Worm (Caenorhabditis elegans): Measurements from ENCODE around the gene T01B10.5.
"Not testable (repeated sequence)": the region's sequence is repeated elsewhere in the genome, so short reads cannot be mapped to it uniquely, and the experiment has no call there.

T01B10.5 gene

DNA sequence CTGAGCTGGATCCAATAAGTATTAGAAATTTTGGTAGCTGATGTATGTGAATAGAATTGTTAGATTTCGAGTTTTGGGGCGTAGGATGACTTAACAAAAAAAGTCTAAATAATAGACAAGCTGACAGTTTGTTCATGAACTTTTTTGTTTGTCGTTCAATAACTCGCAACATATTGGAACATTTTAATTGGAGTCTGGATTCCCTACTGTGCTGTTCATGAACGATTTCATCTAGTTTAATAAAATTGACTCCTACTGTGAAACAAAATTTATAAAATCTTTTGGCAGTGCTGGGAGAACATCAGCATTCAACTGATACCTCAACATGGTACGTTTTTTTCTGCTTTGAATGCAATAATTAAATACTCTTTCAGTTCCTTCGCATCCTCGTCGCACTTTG lies 46.5 kb downstream of the T01B10.5 start, which contains the start of gene nspc-7:
TSS of gene nspc-7 (plus strand) at position 301 of the 400 bp plus-strand sequence.
- TF ChIP-seq elt-1 (tag; optimal IDR thresholded peaks at IDR 0.05); snpc-4 (tag; optimal IDR thresholded peaks at IDR 0.05); nfya-1 (tag; optimal IDR thresholded peaks at IDR 0.05; ENCODE audit: insufficient read depth): not testable (repeated sequence)

- TF ChIP-seq ceh-28 (tag; optimal IDR thresholded peaks at IDR 0.05) (peak; percentile 65), fos-1 (tag; optimal IDR thresholded peaks at IDR 0.05) (peak; percentile 51), nhr-28 (tag; optimal IDR thresholded peaks at IDR 0.05) (no peak), ceh-16 (tag; optimal IDR thresholded peaks at IDR 0.05) (no peak), nfya-1 (tag; optimal IDR thresholded peaks at IDR 0.05; ENCODE audit: insufficient read depth) (peak; percentile 88), nhr-25 (tag; optimal IDR thresholded peaks at IDR 0.05) (peak; percentile 91), lin-39 (tag; optimal IDR thresholded peaks at IDR 0.05) (peak; percentile 82), nhr-12 (tag; optimal IDR thresholded peaks at IDR 0.05) (no peak), pqm-1 (tag; optimal IDR thresholded peaks at IDR 0.05) (peak; percentile 67), elt-2 (tag; optimal IDR thresholded peaks at IDR 0.05) (peak; percentile 91), jun-1 (tag; optimal IDR thresholded peaks at IDR 0.05) (peak; percentile 81), ztf-4 (tag; optimal IDR thresholded peaks at IDR 0.05) (peak; percentile 35), eor-1 (tag; optimal IDR thresholded peaks at IDR 0.05) (no peak), zag-1 (tag; optimal IDR thresholded peaks at IDR 0.05) (no peak), R02D3.7 (tag; optimal IDR thresholded peaks at IDR 0.05) (peak; percentile 28), nhr-11 (tag; optimal IDR thresholded peaks at IDR 0.05) (no peak), mdl-1 (tag; optimal IDR thresholded peaks at IDR 0.05) (peak; percentile 44), nhr-67 (tag; optimal IDR thresholded peaks at IDR 0.05) (no peak), nhr-76 (tag; optimal IDR thresholded peaks at IDR 0.05) (no peak), lsy-12 (tag; optimal IDR thresholded peaks at IDR 0.05) (peak; percentile 67), tbx-2 (tag; optimal IDR thresholded peaks at IDR 0.05) (peak; percentile 61), aly-2 (tag; optimal IDR thresholded peaks at IDR 0.05) (no peak), hmg-11 (tag; optimal IDR thresholded peaks at IDR 0.05) (peak; percentile 75), elt-3 (tag; optimal IDR thresholded peaks at IDR 0.05) (no peak), nhr-43 (tag; optimal IDR thresholded peaks at IDR 0.05; ENCODE audit: poor library complexity, severe bottlenecking) (peak; percentile 57), skn-1 (tag; optimal IDR thresholded peaks at IDR 0.05) (peak; percentile 48), nhr-237 (tag; optimal IDR thresholded peaks at IDR 0.05) (no peak), elt-1 (tag; optimal IDR thresholded peaks at IDR 0.05) (peak; percentile 40), pha-4 (tag; optimal IDR thresholded peaks at IDR 0.05) (peak; percentile 94), nhr-23 (tag; optimal IDR thresholded peaks at IDR 0.05) (peak; percentile 87), nhr-77 (tag; optimal IDR thresholded peaks at IDR 0.05) (no peak), unc-62 (GFP tag; optimal IDR thresholded peaks at IDR 0.05) (no peak), daf-12 (tag; optimal IDR thresholded peaks at IDR 0.05) (no peak), lin-15B (tag; optimal IDR thresholded peaks at IDR 0.05) (peak; percentile 79), fkh-10 (GFP tag; optimal IDR thresholded peaks at IDR 0.05) (peak; percentile 4), mml-1 (tag; optimal IDR thresholded peaks at IDR 0.05) (no peak), ztf-11 (tag; optimal IDR thresholded peaks at IDR 0.05) (no peak), ama-1 (optimal IDR thresholded peaks at IDR 0.05) (peak; percentile 69), ZK546.5 (tag; optimal IDR thresholded peaks at IDR 0.05) (no peak), fkh-2 (tag; optimal IDR thresholded peaks at IDR 0.05) (no peak), egl-5 (tag; optimal IDR thresholded peaks at IDR 0.05) (peak; percentile 72), sea-2 (GFP tag; optimal IDR thresholded peaks at IDR 0.05) (no peak), snpc-4 (tag; optimal IDR thresholded peaks at IDR 0.05) (peak; percentile 89), egl-27 (tag; optimal IDR thresholded peaks at IDR 0.05) (peak; percentile 75)
Measured at ce11 chrX:8545971-8546442, 50.9 kb downstream of the T01B10.5 start, which contains the start of gene sdha-1. Gene sdha-1, minus strand, starts transcription at chrX:8546021.
